Fruit fly (Drosophila melanogaster): Measurements from ENCODE around the gene CG15743.

CG15743 gene

dm6 chrX:13277580-13278467 is 7.7 kb upstream of the CG15743 start:
- TF ChIP-seq CG7271 (tag; optimal IDR thresholded peaks at IDR 0.05): no peak
- peak; percentile 32 for TF ChIP-seq D19B (GFP tag; optimal IDR thresholded peaks at IDR 0.05)
- no peak for TF ChIP-seq Scr (GFP tag; IDR thresholded peaks at IDR 0.05; ENCODE audit: partially characterized antibody)
- TF ChIP-seq bsh (GFP tag; optimal IDR thresholded peaks at IDR 0.05): peak in 1 of 2 experiments; percentile 30
- TF ChIP-seq cg (GFP tag; optimal IDR thresholded peaks at IDR 0.05): peak; percentile 68
- peak; percentile 49 for TF ChIP-seq CG3065 (GFP tag; optimal IDR thresholded peaks at IDR 0.05)
- no peak for TF ChIP-seq CG6854 (GFP tag; optimal IDR thresholded peaks at IDR 0.05)
- peak; percentile 7 for TF ChIP-seq CG10147 (GFP tag; optimal IDR thresholded peaks at IDR 0.05)
- TF ChIP-seq CG1603 (tag; optimal IDR thresholded peaks at IDR 0.05): peak; percentile 5
- peak; percentile 38 for TF ChIP-seq CG11504 (tag; optimal IDR thresholded peaks at IDR 0.05)
- no peak for TF ChIP-seq ato (GFP tag; IDR thresholded peaks at IDR 0.05; ENCODE audit: partially characterized antibody)
- peak; percentile 26 for TF ChIP-seq NfI (GFP tag; optimal IDR thresholded peaks at IDR 0.05)
- TF ChIP-seq insv (GFP tag; optimal IDR thresholded peaks at IDR 0.05): peak in 1 of 2 experiments; percentile 25
- no peak for TF ChIP-seq CG8281 (tag; optimal IDR thresholded peaks at IDR 0.05)
- peak; percentile 34 for TF ChIP-seq CG18262 (tag; optimal IDR thresholded peaks at IDR 0.05)
- peak in 1 of 2 experiments; percentile 61 for TF ChIP-seq Dfd (GFP tag; optimal IDR thresholded peaks at IDR 0.05)
- TF ChIP-seq CG12219 (GFP tag; optimal IDR thresholded peaks at IDR 0.05): no peak
- no peak for TF ChIP-seq kni (GFP tag; optimal IDR thresholded peaks at IDR 0.05)
- TF ChIP-seq CG3407 (GFP tag; optimal IDR thresholded peaks at IDR 0.05): no peak
- no peak for TF ChIP-seq Ets97D (GFP tag; optimal IDR thresholded peaks at IDR 0.05)
- no peak for TF ChIP-seq rib (GFP tag; IDR thresholded peaks at IDR 0.05)
- TF ChIP-seq CG6683 (GFP tag; optimal IDR thresholded peaks at IDR 0.05): no peak
- no peak for TF ChIP-seq Dbx (GFP tag; IDR thresholded peaks at IDR 0.05)
- TF ChIP-seq Sox100B (GFP tag; optimal IDR thresholded peaks at IDR 0.05): no peak
- TF ChIP-seq lola (GFP tag; optimal IDR thresholded peaks at IDR 0.05): no peak
- peak; percentile 36; the same call in 1 of the 3 replicates for TF ChIP-seq ci (GFP tag; IDR thresholded peaks at IDR 0.05)
- no peak for TF ChIP-seq caup (GFP tag; optimal IDR thresholded peaks at IDR 0.05; ENCODE audit: severe bottlenecking)
- no peak for TF ChIP-seq nerfin-1 (tag; optimal IDR thresholded peaks at IDR 0.05)
- no peak for TF ChIP-seq CG13894 (tag; optimal IDR thresholded peaks at IDR 0.05)
- peak; percentile 35; the same call in 1 of the 2 replicates for TF ChIP-seq Drgx (GFP tag; IDR thresholded peaks at IDR 0.05)
- TF ChIP-seq CG18764 (GFP tag; optimal IDR thresholded peaks at IDR 0.05): no peak
- no peak for TF ChIP-seq jumu (GFP tag; optimal IDR thresholded peaks at IDR 0.05)
- TF ChIP-seq CG3281 (GFP tag; optimal IDR thresholded peaks at IDR 0.05): no peak
- TF ChIP-seq Atf-2 (GFP tag; optimal IDR thresholded peaks at IDR 0.05): no peak
- no peak for TF ChIP-seq kah (GFP tag; optimal IDR thresholded peaks at IDR 0.05)
- no peak for TF ChIP-seq CG9876 (GFP tag; optimal IDR thresholded peaks at IDR 0.05)
- no peak for TF ChIP-seq Blimp-1 (GFP tag; optimal IDR thresholded peaks at IDR 0.05)
- TF ChIP-seq CG10959 (GFP tag; IDR thresholded peaks at IDR 0.05): no peak
- no peak for TF ChIP-seq CG6689 (GFP tag; IDR thresholded peaks at IDR 0.05)
- no peak for TF ChIP-seq sd (tag; optimal IDR thresholded peaks at IDR 0.05)
- TF ChIP-seq CG32532 (GFP tag; IDR thresholded peaks at IDR 0.05): peak; percentile 32; the same call in 1 of the 2 replicates
- TF ChIP-seq CG4730 (GFP tag; IDR thresholded peaks at IDR 0.05): no peak
- 0 out of 2 replicates have a peak, but pooled peaks have one; percentile 32 for TF ChIP-seq sob (GFP tag; IDR thresholded peaks at IDR 0.05)
- TF ChIP-seq CG4282 (GFP tag; optimal IDR thresholded peaks at IDR 0.05): no peak
- no peak for TF ChIP-seq CG1233 (GFP tag; optimal IDR thresholded peaks at IDR 0.05)
- no peak for TF ChIP-seq NC2α (GFP tag; optimal IDR thresholded peaks at IDR 0.05)
- no peak for TF ChIP-seq repo (GFP tag; optimal IDR thresholded peaks at IDR 0.05)
- peak; percentile 39 for TF ChIP-seq Ptx1 (GFP tag; IDR thresholded peaks at IDR 0.05)

Data from whole organism, embryonic.